Fruit fly (Drosophila melanogaster) whole organism, embryonic: Measurements from ENCODE around the gene CG32023.

Experiments used
- B-H2 ChIP-seq: fragments of 200-800 bp; sonication (Bioruptor generic); optimal IDR thresholded peaks from 2 replicates; lab custom pipeline; 2018; ENCODE audit warnings: missing biosample characterization, mild to moderate bottlenecking, missing genetic modification characterization
- Bdp1 ChIP-seq: fragments of 200-800 bp; sonication (Bioruptor generic); optimal IDR thresholded peaks from 3 replicates; lab custom pipeline; 2016; ENCODE audit warnings: missing biosample characterization, missing genetic modification characterization
- C15 ChIP-seq: fragments of 200-800 bp; sonication (Bioruptor generic); IDR thresholded peaks from 3 replicates; pipeline ENCODE4 v1.3.6; 2022; ENCODE audit warnings: missing biosample characterization, missing genetic modification characterization
- CG10267 ChIP-seq: fragments of 200-800 bp; sonication (Bioruptor generic); optimal IDR thresholded peaks from 2 replicates; lab custom pipeline; 2018; ENCODE audit warnings: missing biosample characterization, mild to moderate bottlenecking, missing genetic modification characterization, moderate library complexity
- CG11247 ChIP-seq: fragments of 200-800 bp; sonication (Bioruptor generic); IDR thresholded peaks from 2 replicates; pipeline ENCODE4 v1.3.6; 2022; ENCODE audit warnings: missing biosample characterization, missing genetic modification characterization
- CG12769 ChIP-seq: fragments of 200-800 bp; sonication (Bioruptor generic); optimal IDR thresholded peaks from 2 replicates; lab custom pipeline; 2019; ENCODE audit warnings: missing biosample characterization, mild to moderate bottlenecking, missing genetic modification characterization, moderate library complexity
- CG30020 ChIP-seq: fragments of 200-800 bp; optimal IDR thresholded peaks from 2 replicates; lab custom pipeline; 2019; ENCODE audit warnings: missing biosample characterization, mild to moderate bottlenecking, missing genetic modification characterization, moderate library complexity
- CG3065 ChIP-seq: fragments of 200-800 bp; sonication (Bioruptor generic); optimal IDR thresholded peaks from 2 replicates; lab custom pipeline; 2016; ENCODE audit warnings: missing biosample characterization, missing genetic modification characterization
- CG3407 ChIP-seq: fragments of 200-800 bp; sonication (Bioruptor generic); optimal IDR thresholded peaks from 2 replicates; lab custom pipeline; 2018; ENCODE audit warnings: missing biosample characterization, mild to moderate bottlenecking, missing genetic modification characterization
- CG3726 ChIP-seq: fragments of 200-800 bp; sonication (Bioruptor generic); IDR thresholded peaks from 3 replicates; pipeline ENCODE4, ENCODE4 v1.3.6; 2022; ENCODE audit warnings: missing biosample characterization, missing genetic modification characterization
- CG3838 ChIP-seq: fragments of 200-800 bp; sonication (Bioruptor generic); optimal IDR thresholded peaks from 3 replicates; lab custom pipeline; 2016; ENCODE audit warnings: missing biosample characterization, missing genetic modification characterization
- CG4854 ChIP-seq: fragments of 200-800 bp; sonication (Bioruptor generic); optimal IDR thresholded peaks from 2 replicates; lab custom pipeline; 2016; ENCODE audit warnings: missing biosample characterization, missing genetic modification characterization, inconsistent platforms
- CG6854 ChIP-seq: fragments of 200-800 bp; sonication (Bioruptor generic); optimal IDR thresholded peaks from 3 replicates; lab custom pipeline; 2017; ENCODE audit warnings: missing biosample characterization, mild to moderate bottlenecking, missing genetic modification characterization
- CG8290 ChIP-seq, 3 experiments: fragments of 200-800 bp; sonication (Bioruptor generic); optimal IDR thresholded peaks; 2 replicates each; lab custom pipeline; 2016 to 2019; ENCODE audit warnings: missing biosample characterization in 3 of 3, missing genetic modification characterization in 3 of 3, mild to moderate bottlenecking in 2 of 3, moderate library complexity in 1 of 3
- CG9215 ChIP-seq: fragments of 200-800 bp; sonication (Bioruptor generic); IDR thresholded peaks from 2 replicates; pipeline ENCODE4 v1.3.6; 2022; ENCODE audit warnings: missing biosample characterization, missing genetic modification characterization
- CG9437 ChIP-seq: fragments of 200-800 bp; sonication (Bioruptor generic); optimal IDR thresholded peaks from 2 replicates; lab custom pipeline; 2018; ENCODE audit warnings: missing biosample characterization, mild to moderate bottlenecking, missing genetic modification characterization
- CG9609 ChIP-seq: fragments of 200-800 bp; sonication (Bioruptor generic); optimal IDR thresholded peaks from 3 replicates; lab custom pipeline; 2016; ENCODE audit warnings: missing biosample characterization, missing genetic modification characterization
- CG9817 ChIP-seq: fragments of 200-800 bp; sonication (Bioruptor generic); optimal IDR thresholded peaks from 2 replicates; lab custom pipeline; 2018; ENCODE audit warnings: missing biosample characterization, mild to moderate bottlenecking, missing genetic modification characterization, moderate library complexity
- CTCF ChIP-seq: fragments of 200-800 bp; sonication (Bioruptor generic); optimal IDR thresholded peaks from 2 replicates; lab custom pipeline; 2017; ENCODE audit warnings: missing biosample characterization, mild to moderate bottlenecking, missing genetic modification characterization, moderate library complexity
- CkIIα-i1 ChIP-seq: fragments of 200-800 bp; sonication (Bioruptor generic); IDR thresholded peaks from 2 replicates; pipeline ENCODE4 v1.3.6; 2022; ENCODE audit warnings: missing biosample characterization, missing genetic modification characterization
- Fer2 ChIP-seq: fragments of 200-800 bp; sonication (Bioruptor generic); optimal IDR thresholded peaks from 2 replicates; lab custom pipeline; 2018; ENCODE audit warnings: missing biosample characterization, mild to moderate bottlenecking, missing genetic modification characterization, moderate library complexity
- Lpt ChIP-seq: fragments of >200 bp; optimal IDR thresholded peaks from 2 replicates; lab custom pipeline; 2018; ENCODE audit warnings: missing biosample characterization, missing genetic modification characterization
- Med ChIP-seq: fragments of 200-800 bp; sonication (Bioruptor generic); peaks from one replicate; lab custom pipeline; 2016; ENCODE audit warnings: missing biosample characterization, missing genetic modification characterization, mild to moderate bottlenecking, inconsistent platforms, moderate library complexity
- Nf-YB ChIP-seq: fragments of 200-800 bp; sonication (Bioruptor generic); optimal IDR thresholded peaks from 3 replicates; lab custom pipeline; 2019; ENCODE audit warnings: missing biosample characterization, mild to moderate bottlenecking, missing genetic modification characterization, moderate library complexity
- Opbp ChIP-seq: fragments of 200-800 bp; sonication (Bioruptor generic); IDR thresholded peaks from 3 replicates; pipeline ENCODE4 v1.3.6; 2022; ENCODE audit warnings: missing biosample characterization, missing genetic modification characterization; ENCODE audit not compliant: partially characterized antibody
- Sox100B ChIP-seq: fragments of 200-800 bp; sonication (Bioruptor generic); optimal IDR thresholded peaks from 3 replicates; lab custom pipeline; 2018; ENCODE audit warnings: missing biosample characterization, mild to moderate bottlenecking, missing genetic modification characterization
- Sox102F ChIP-seq: fragments of 200-800 bp; sonication (Bioruptor generic); optimal IDR thresholded peaks from 2 replicates; lab custom pipeline; 2018; ENCODE audit warnings: missing biosample characterization, mild to moderate bottlenecking, missing genetic modification characterization, moderate library complexity
- Ssrp ChIP-seq: fragments of 200-800 bp; sonication (Bioruptor generic); optimal IDR thresholded peaks from 2 replicates; lab custom pipeline; 2018; ENCODE audit warnings: missing biosample characterization, mild to moderate bottlenecking, missing genetic modification characterization, moderate library complexity
- ap ChIP-seq: fragments of 200-800 bp; sonication (Bioruptor generic); IDR thresholded peaks from 2 replicates; pipeline ENCODE4 v1.3.6; 2022; ENCODE audit warnings: missing biosample characterization, missing genetic modification characterization
- btn ChIP-seq: fragments of 200-800 bp; sonication (Bioruptor generic); optimal IDR thresholded peaks from 2 replicates; lab custom pipeline; 2016; ENCODE audit warnings: missing biosample characterization, missing genetic modification characterization
- chif ChIP-seq, 2 experiments: fragments of 200-800 bp; sonication (Bioruptor generic); optimal IDR thresholded peaks; 3 replicates each; lab custom pipeline; 2016; ENCODE audit warnings: missing biosample characterization in 2 of 2, missing genetic modification characterization in 2 of 2
- dan ChIP-seq: fragments of 200-800 bp; sonication (Bioruptor generic); IDR thresholded peaks from 2 replicates; pipeline ENCODE4 v1.3.6; 2022; ENCODE audit warnings: missing biosample characterization, missing genetic modification characterization
- eyg ChIP-seq: fragments of 200-800 bp; sonication (Bioruptor generic); optimal IDR thresholded peaks from 3 replicates; lab custom pipeline; 2016; ENCODE audit warnings: missing biosample characterization, missing genetic modification characterization
- gt ChIP-seq: fragments of 200-800 bp; sonication (Bioruptor generic); IDR thresholded peaks from 2 replicates; pipeline ENCODE4 v1.3.6; 2022; ENCODE audit warnings: missing biosample characterization, missing genetic modification characterization
- her ChIP-seq: fragments of 200-800 bp; sonication (Bioruptor generic); optimal IDR thresholded peaks from 2 replicates; lab custom pipeline; 2016; ENCODE audit warnings: missing biosample characterization, missing genetic modification characterization
- ind ChIP-seq: fragments of 200-800 bp; sonication (Bioruptor generic); optimal IDR thresholded peaks from 3 replicates; lab custom pipeline; 2016; ENCODE audit warnings: missing biosample characterization, missing genetic modification characterization
- jing ChIP-seq: fragments of 200-800 bp; sonication (Bioruptor generic); optimal IDR thresholded peaks from 2 replicates; lab custom pipeline; 2018; ENCODE audit warnings: missing biosample characterization, mild to moderate bottlenecking, missing genetic modification characterization
- mam ChIP-seq: fragments of 200-800 bp; sonication (Bioruptor generic); optimal IDR thresholded peaks from 3 replicates; lab custom pipeline; 2016; ENCODE audit warnings: missing biosample characterization, missing genetic modification characterization
- onecut ChIP-seq: fragments of 200-800 bp; sonication (Bioruptor generic); IDR thresholded peaks from 2 replicates; pipeline ENCODE4 v1.3.6; 2022; ENCODE audit warnings: missing biosample characterization, missing genetic modification characterization
- org-1 ChIP-seq: fragments of 200-800 bp; sonication (Bioruptor generic); optimal IDR thresholded peaks from 2 replicates; lab custom pipeline; 2017; ENCODE audit warnings: missing biosample characterization, missing genetic modification characterization
- otp ChIP-seq: fragments of 200-800 bp; sonication (Bioruptor generic); IDR thresholded peaks from 3 replicates; pipeline ENCODE4, ENCODE4 v1.3.6; 2022; ENCODE audit warnings: missing biosample characterization, missing genetic modification characterization
- pros ChIP-seq: fragments of 200-800 bp; sonication (Bioruptor generic); optimal IDR thresholded peaks from 3 replicates; lab custom pipeline; 2019; ENCODE audit warnings: missing biosample characterization, mild to moderate bottlenecking, missing genetic modification characterization, moderate library complexity
- pum ChIP-seq: fragments of 200-800 bp; sonication (Bioruptor generic); optimal IDR thresholded peaks from 2 replicates; lab custom pipeline; 2016; ENCODE audit warnings: missing biosample characterization, missing genetic modification characterization
- seq ChIP-seq: fragments of 200-800 bp; sonication (Bioruptor generic); IDR thresholded peaks from 2 replicates; pipeline ENCODE4 v1.3.6; 2022; ENCODE audit warnings: missing biosample characterization, missing genetic modification characterization
- sim ChIP-seq: fragments of 200-800 bp; sonication (Bioruptor generic); IDR thresholded peaks from 2 replicates; pipeline ENCODE4 v1.3.6; 2022; ENCODE audit warnings: missing biosample characterization, missing genetic modification characterization
- sug ChIP-seq: fragments of 200-800 bp; optimal IDR thresholded peaks from 2 replicates; lab custom pipeline; 2019; ENCODE audit warnings: missing biosample characterization, mild to moderate bottlenecking, missing genetic modification characterization, moderate library complexity
- trem ChIP-seq: fragments of 200-800 bp; optimal IDR thresholded peaks from 3 replicates; lab custom pipeline; 2019; ENCODE audit warnings: missing biosample characterization, mild to moderate bottlenecking, missing genetic modification characterization, moderate library complexity
- ttk ChIP-seq: fragments of 200-800 bp; sonication (Bioruptor generic); IDR thresholded peaks from 2 replicates; pipeline ENCODE4 v2.1.2; 2022; ENCODE audit warnings: missing biosample characterization, missing genetic modification characterization
- vvl ChIP-seq: fragments of 200-800 bp; sonication (Bioruptor generic); IDR thresholded peaks from 2 replicates; pipeline ENCODE4 v1.3.6; 2022; ENCODE audit warnings: missing biosample characterization, missing genetic modification characterization
- wek ChIP-seq: fragments of 200-800 bp; sonication (Bioruptor generic); optimal IDR thresholded peaks from 3 replicates; lab custom pipeline; 2018; ENCODE audit warnings: missing biosample characterization, mild to moderate bottlenecking, missing genetic modification characterization, moderate library complexity

Gene CG32023

dm6 chr3L:8827133-8827867, 23.3 kb upstream of the CG32023 start, which contains the start of gene dally (continued):
- TF ChIP-seq Med (GFP tag; lab: Kevin White, UChicago) = peak; percentile 93
- no peak for TF ChIP-seq ind (GFP tag; lab: Kevin White, UChicago)
- TF ChIP-seq B-H2 (GFP tag; lab: Kevin White, UChicago) = peak; percentile 44
- peak; percentile 36; the same call in 1 of the 2 replicates for TF ChIP-seq CG11247
- TF ChIP-seq Nf-YB (GFP tag; lab: Kevin White, UChicago) = peak; percentile 1
- peak; percentile 64 for TF ChIP-seq vvl
- TF ChIP-seq dan = no peak
- TF ChIP-seq CG12769 (tag; lab: Kevin White, UChicago) = peak; percentile 48
- no peak for TF ChIP-seq CG4854 (GFP tag; lab: Kevin White, UChicago)
- no peak for TF ChIP-seq CG8290 (GFP tag; optimal IDR thresholded peaks at IDR 0.05; lab: Kevin White, UChicago)
- TF ChIP-seq CG8290 (tag; optimal IDR thresholded peaks at IDR 0.05; lab: Kevin White, UChicago) = peak in 1 of 2 experiments; percentile 76
- TF ChIP-seq pros (GFP tag; lab: Kevin White, UChicago) = no peak
- no peak for TF ChIP-seq mam (GFP tag; lab: Kevin White, UChicago)
- TF ChIP-seq C15 = no peak
- TF ChIP-seq gt = no peak
- TF ChIP-seq ap (GFP tag; lab: Robert Waterston, UW) = 0 out of 2 replicates have a peak, but pooled peaks have one; percentile 6
- TF ChIP-seq CG9437 (GFP tag; lab: Kevin White, UChicago) = no peak
- TF ChIP-seq Bdp1 (GFP tag; lab: Kevin White, UChicago) = no peak
- peak; percentile 31 for TF ChIP-seq her
- no peak for TF ChIP-seq CG3726
- peak; percentile 45; the same call in 2 of the 3 replicates for TF ChIP-seq otp (GFP tag; lab: Robert Waterston, UW)
- peak; percentile 26 for TF ChIP-seq sug (tag; lab: Kevin White, UChicago)
- TF ChIP-seq CG3407 (GFP tag; lab: Kevin White, UChicago) = peak; percentile 2
- no peak for TF ChIP-seq CG9215 (GFP tag; lab: Robert Waterston, UW)
- no peak for TF ChIP-seq CG6854 (GFP tag; lab: Kevin White, UChicago)
- no peak for TF ChIP-seq wek (GFP tag; lab: Kevin White, UChicago)
- peak; percentile 5; the same call in 1 of the 2 replicates for TF ChIP-seq ttk (GFP tag; lab: Robert Waterston, UW)
- TF ChIP-seq eyg (GFP tag; lab: Kevin White, UChicago) = no peak
- TF ChIP-seq onecut = no peak; the same call in 1 of the 2 replicates
- TF ChIP-seq btn (GFP tag; lab: Kevin White, UChicago) = no peak
- TF ChIP-seq CTCF = no peak
- TF ChIP-seq CG3065 (GFP tag; lab: Kevin White, UChicago) = no peak
- TF ChIP-seq Lpt = no peak
- no peak for TF ChIP-seq Fer2
- 0 out of 2 replicates have a peak, but pooled peaks have one; percentile 24 for TF ChIP-seq sim (GFP tag; lab: Robert Waterston, UW)
- TF ChIP-seq pum (GFP tag; lab: Kevin White, UChicago) = no peak
- peak; percentile 8 for TF ChIP-seq trem (tag; lab: Kevin White, UChicago)
- peak; percentile 42 for TF ChIP-seq jing (GFP tag; lab: Kevin White, UChicago)
- no peak for TF ChIP-seq chif (GFP tag; optimal IDR thresholded peaks at IDR 0.05; lab: Kevin White, UChicago)
- TF ChIP-seq Ssrp (tag; lab: Kevin White, UChicago) = no peak
- TF ChIP-seq CG9609 (GFP tag; lab: Kevin White, UChicago) = no peak
- peak; percentile 7 for TF ChIP-seq CG10267 (tag; lab: Kevin White, UChicago)
- TF ChIP-seq Sox100B = no peak
- no peak for TF ChIP-seq CkIIα-i1 (GFP tag; lab: Robert Waterston, UW)
- TF ChIP-seq org-1 (GFP tag; lab: Kevin White, UChicago) = no peak
- no peak for TF ChIP-seq Sox102F (GFP tag; lab: Kevin White, UChicago)
- TF ChIP-seq Opbp (GFP tag; lab: Robert Waterston, UW) = peak; percentile 68
- TF ChIP-seq CG3838 (GFP tag; lab: Kevin White, UChicago) = no peak
- no peak for TF ChIP-seq CG9817 (tag; lab: Kevin White, UChicago)
- no peak for TF ChIP-seq CG30020 (tag; lab: Kevin White, UChicago)
- TF ChIP-seq seq (GFP tag; lab: Robert Waterston, UW) = peak; percentile 48; the same call in 1 of the 2 replicates
